Worm (Caenorhabditis elegans) whole organism, early embryonic: ENCODE data around the gene T24H7.2.

Experiments
- B0310.2 ChIP-seq: sonication (generic microtip); optimal IDR thresholded peaks from 2 replicates; lab custom pipeline; 2016; ENCODE audit warnings: mild to moderate bottlenecking, missing genetic modification characterization, missing compliant biosample characterization
- F13C5.2 ChIP-seq: sonication (generic microtip); optimal IDR thresholded peaks from 2 replicates; lab custom pipeline; 2017; ENCODE audit warnings: mild to moderate bottlenecking, missing genetic modification characterization, inconsistent platforms, missing compliant biosample characterization
- aly-1 ChIP-seq: sonication (generic microtip); optimal IDR thresholded peaks from 2 replicates; lab custom pipeline; 2016; ENCODE audit warnings: missing genetic modification characterization, missing compliant biosample characterization
- ama-1 ChIP-seq: fragments of 150-350 bp; optimal IDR thresholded peaks from 2 replicates; lab custom pipeline; 2014
- ceh-13 ChIP-seq: fragments of 200-800 bp; sonication (Bioruptor generic); optimal IDR thresholded peaks from 2 replicates; lab custom pipeline; 2018; ENCODE audit warnings: mild to moderate bottlenecking, missing genetic modification characterization, missing compliant biosample characterization
- ceh-36 ChIP-seq: sonication (generic microtip); optimal IDR thresholded peaks from 2 replicates; lab custom pipeline; 2016; ENCODE audit warnings: missing genetic modification characterization, inconsistent platforms, missing compliant biosample characterization
- ets-7 ChIP-seq: sonication (generic microtip); optimal IDR thresholded peaks from 2 replicates; lab custom pipeline; 2016; ENCODE audit warnings: missing genotype, missing genetic modification characterization, missing compliant biosample characterization
- flt-1 ChIP-seq: fragments of 200-800 bp; sonication (Bioruptor generic); IDR thresholded peaks from 2 replicates; pipeline ENCODE4 v1.3.6; 2022; ENCODE audit warnings: missing genetic modification characterization, missing compliant biosample characterization
- hmbx-1 ChIP-seq: sonication (generic microtip); optimal IDR thresholded peaks from 2 replicates; lab custom pipeline; 2016; ENCODE audit warnings: mild to moderate bottlenecking, missing genetic modification characterization, missing compliant biosample characterization
- hmg-4 ChIP-seq: fragments of 200-800 bp; sonication (Bioruptor generic); optimal IDR thresholded peaks from 2 replicates; lab custom pipeline; 2018; ENCODE audit warnings: mild to moderate bottlenecking, missing genetic modification characterization, missing compliant biosample characterization
- hnd-1 ChIP-seq: sonication (generic microtip); optimal IDR thresholded peaks from 2 replicates; lab custom pipeline; 2016; ENCODE audit warnings: missing genetic modification characterization, missing compliant biosample characterization
- pes-1 ChIP-seq: fragments of 200-800 bp; sonication (Bioruptor generic); IDR thresholded peaks from 2 replicates; pipeline ENCODE4 v1.3.6; 2022; ENCODE audit warnings: missing genetic modification reagents, missing genetic modification characterization, missing compliant biosample characterization
- scrt-1 ChIP-seq: fragments of 200-800 bp; sonication (Bioruptor generic); IDR thresholded peaks from 2 replicates; pipeline ENCODE4 v1.3.6; 2022; ENCODE audit warnings: missing genetic modification characterization, missing compliant biosample characterization
- sea-1 ChIP-seq: fragments of 200-800 bp; sonication (Bioruptor generic); conservative IDR thresholded peaks from 2 replicates; pipeline ENCODE4 v1.3.6; 2022; ENCODE audit warnings: missing genetic modification characterization, missing compliant biosample characterization
- tbx-11 ChIP-seq: fragments of 200-800 bp; sonication (Bioruptor generic); IDR thresholded peaks from 2 replicates; pipeline ENCODE4 v1.3.6; 2022; ENCODE audit warnings: missing genetic modification characterization, missing compliant biosample characterization
- tbx-37 ChIP-seq: fragments of 200-800 bp; sonication (Bioruptor generic); conservative IDR thresholded peaks from 2 replicates; pipeline ENCODE4 v1.3.6; 2022; ENCODE audit warnings: missing genetic modification reagents, missing genetic modification characterization, missing compliant biosample characterization
- tra-4 ChIP-seq: sonication (generic microtip); optimal IDR thresholded peaks from 2 replicates; lab custom pipeline; 2017; ENCODE audit warnings: missing genetic modification characterization, missing compliant biosample characterization

T24H7.2 gene

ce11 chrII:6257220-6257877 is 10.2 kb downstream of the T24H7.2 start:
- no peak for TF ChIP-seq ceh-13 (GFP tag; lab: Kevin White, UChicago)

DNA sequence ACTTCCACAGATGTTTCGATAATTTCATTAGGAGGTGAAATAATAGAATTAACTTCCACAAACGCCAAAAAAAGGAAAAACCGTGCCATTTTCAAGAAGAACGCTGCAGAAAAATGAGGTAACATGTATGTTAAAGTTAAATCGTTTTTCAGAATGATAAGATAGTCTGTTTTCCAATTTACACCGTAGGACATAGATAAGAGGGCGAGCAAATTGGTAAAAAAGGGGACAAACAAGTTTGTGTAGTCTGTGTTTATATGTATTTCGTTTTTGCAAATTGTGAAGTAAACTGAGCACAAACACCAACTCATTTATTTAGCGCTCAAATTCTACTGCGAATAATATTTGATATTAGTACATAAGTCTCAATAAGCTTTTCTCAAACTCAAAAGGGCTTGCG is 12.8 kb downstream of the T24H7.2 start, which contains the start of gene F13H8.11:
F13H8.11 (minus strand) TSS at position 155 of the 400 bp plus-strand sequence.
- TF ChIP-seq B0310.2: no peak
- no peak for TF ChIP-seq ama-1
- no peak for TF ChIP-seq pes-1 (GFP tag; lab: Robert Waterston, UW)
- no peak for TF ChIP-seq sea-1
- TF ChIP-seq F13C5.2 (tag; lab: Kevin White, UChicago): no peak
- no peak for TF ChIP-seq ets-7
- TF ChIP-seq tra-4: no peak
- TF ChIP-seq ceh-36 (tag; lab: Kevin White, UChicago): no peak

DNA sequence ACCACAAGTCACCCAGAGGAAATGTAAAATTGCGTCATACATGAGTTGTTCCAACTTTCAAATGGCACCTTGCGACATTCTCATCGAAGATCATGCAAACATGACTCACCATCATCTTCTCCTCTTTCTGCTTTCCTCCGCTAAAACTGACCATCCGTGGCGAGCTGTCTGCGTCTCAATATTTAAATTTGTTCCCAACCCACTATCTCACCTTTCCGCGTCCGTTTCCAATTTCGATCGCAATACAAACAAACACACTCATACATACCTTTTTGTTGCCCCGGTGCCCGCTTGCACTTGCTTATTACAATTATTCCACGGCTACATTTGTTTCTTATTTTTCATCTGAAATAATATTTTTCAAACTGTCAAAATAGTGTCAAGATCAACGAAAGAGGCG is 13.6 kb downstream of the T24H7.2 start, which contains the start of gene nmgp-1:
nmgp-1 (plus strand) TSS at position 174 of the 400 bp plus-strand sequence.
- no peak for TF ChIP-seq tra-4
- TF ChIP-seq ama-1: no peak
- TF ChIP-seq scrt-1 (GFP tag; lab: Robert Waterston, UW): no peak

ce11 chrII:6262222-6262621 is 15.1 kb downstream of the T24H7.2 start, which contains the start of gene F13H8.12:
Gene F13H8.12 (plus strand): TSS chrII:6262522.
- no peak for TF ChIP-seq ceh-36 (tag; lab: Kevin White, UChicago)
- no peak for TF ChIP-seq tbx-37 (GFP tag; lab: Robert Waterston, UW)
- TF ChIP-seq B0310.2: no peak
- TF ChIP-seq ets-7: no peak
- no peak for TF ChIP-seq sea-1
- TF ChIP-seq flt-1 (GFP tag; lab: Robert Waterston, UW): no peak
- no peak for TF ChIP-seq aly-1 (tag; lab: Kevin White, UChicago)
- TF ChIP-seq hnd-1: no peak
- no peak for TF ChIP-seq hmg-4 (GFP tag; lab: Kevin White, UChicago)
- TF ChIP-seq pes-1 (GFP tag; lab: Robert Waterston, UW): no peak
- TF ChIP-seq ama-1: no peak
- no peak for TF ChIP-seq tbx-11 (GFP tag; lab: Robert Waterston, UW)
- TF ChIP-seq hmbx-1 (tag; lab: Kevin White, UChicago): no peak
- TF ChIP-seq tra-4: no peak
- no peak for TF ChIP-seq ceh-13 (GFP tag; lab: Kevin White, UChicago)
- no peak for TF ChIP-seq F13C5.2 (tag; lab: Kevin White, UChicago)
- TF ChIP-seq scrt-1 (GFP tag; lab: Robert Waterston, UW): no peak

- TF ChIP-seq flt-1 (GFP tag; lab: Robert Waterston, UW): no peak
- TF ChIP-seq tbx-11 (GFP tag; lab: Robert Waterston, UW): no peak
- TF ChIP-seq ceh-36 (tag; lab: Kevin White, UChicago): no peak
- no peak for TF ChIP-seq pes-1 (GFP tag; lab: Robert Waterston, UW)
- no peak for TF ChIP-seq aly-1 (tag; lab: Kevin White, UChicago)
- no peak for TF ChIP-seq ets-7
- no peak for TF ChIP-seq hmg-4 (GFP tag; lab: Kevin White, UChicago)
- no peak for TF ChIP-seq B0310.2
- no peak for TF ChIP-seq sea-1
- TF ChIP-seq ama-1: no peak
- no peak for TF ChIP-seq tra-4
- no peak for TF ChIP-seq hmbx-1 (tag; lab: Kevin White, UChicago)
Measured at ce11 chrII:6263685-6264084, 16.6 kb downstream of the T24H7.2 start, which contains the start of gene F13H8.3. Gene F13H8.3 (plus strand): TSS chrII:6263985.

DNA sequence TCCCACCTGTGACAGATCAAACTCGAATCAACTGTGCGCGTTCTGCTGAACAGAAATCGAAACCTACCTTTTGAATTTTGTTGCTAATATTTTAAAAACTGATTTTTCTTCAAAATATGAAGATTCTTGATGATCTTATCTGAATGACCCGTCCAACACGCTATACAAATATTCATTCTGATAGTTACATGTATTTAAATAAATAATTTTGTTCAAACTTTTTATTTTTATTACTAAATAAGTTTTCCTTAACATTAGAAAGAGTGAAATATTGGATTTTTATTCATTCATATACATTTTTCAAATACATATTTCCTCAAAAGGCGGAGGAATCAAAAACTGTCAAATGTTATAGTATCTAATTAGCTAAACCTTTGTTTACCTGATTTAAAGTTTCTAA is 20.9 kb downstream of the T24H7.2 start, which contains the start of gene F13H8.8:
F13H8.8 (minus strand) TSS at position 101 of the 400 bp plus-strand sequence.
- TF ChIP-seq flt-1 (GFP tag; lab: Robert Waterston, UW) (no peak), hnd-1 (no peak), ets-7 (no peak), tra-4 (no peak), aly-1 (tag; lab: Kevin White, UChicago) (no peak), scrt-1 (GFP tag; lab: Robert Waterston, UW) (no peak), hmg-4 (GFP tag; lab: Kevin White, UChicago) (no peak), hmbx-1 (tag; lab: Kevin White, UChicago) (no peak), ceh-36 (tag; lab: Kevin White, UChicago) (no peak), tbx-37 (GFP tag; lab: Robert Waterston, UW) (no peak), ceh-13 (GFP tag; lab: Kevin White, UChicago) (no peak)

DNA sequence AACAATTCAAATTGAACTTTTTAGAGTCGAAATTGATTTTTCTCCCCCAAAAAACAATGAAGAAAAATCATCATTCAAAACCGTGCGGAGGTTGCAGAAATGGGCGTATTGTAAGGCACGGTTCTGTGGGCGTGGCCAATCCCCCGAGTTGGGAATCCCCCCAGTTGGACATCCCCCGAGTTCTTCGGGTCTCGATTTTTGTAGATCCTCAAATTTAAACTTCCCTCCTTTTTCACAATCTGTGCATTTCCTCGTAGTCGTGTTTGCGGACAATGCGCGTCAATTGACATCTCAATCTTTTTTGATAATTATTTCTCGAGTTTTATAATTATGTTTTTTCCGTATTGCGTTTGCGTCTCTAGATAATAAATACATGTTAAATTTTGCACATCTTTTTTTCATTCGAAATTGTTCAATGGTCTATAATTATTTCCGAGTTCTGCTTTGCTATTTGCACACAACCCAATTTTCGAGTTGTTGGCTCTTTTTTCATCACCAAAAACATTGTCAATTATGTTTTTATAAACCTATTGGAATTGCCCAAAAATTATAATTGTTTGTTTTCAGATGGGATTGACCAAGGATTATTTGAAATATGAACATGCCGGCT is 22.8 kb downstream of the T24H7.2 start, which contains the start of gene F13H8.2:
F13H8.2 (plus strand) TSS at position 560 of the 610 bp plus-strand sequence.
- no peak for TF ChIP-seq ets-7
- TF ChIP-seq tbx-37 (GFP tag; lab: Robert Waterston, UW): peak; percentile 51; the same call in 1 of the 2 replicates
- TF ChIP-seq tbx-11 (GFP tag; lab: Robert Waterston, UW): 0 out of 2 replicates have a peak, but pooled peaks have one; percentile 23
- peak; percentile 73; the same call in 1 of the 2 replicates for TF ChIP-seq scrt-1 (GFP tag; lab: Robert Waterston, UW)
- TF ChIP-seq hmbx-1 (tag; lab: Kevin White, UChicago): no peak
- no peak for TF ChIP-seq aly-1 (tag; lab: Kevin White, UChicago)
- TF ChIP-seq B0310.2: no peak
- TF ChIP-seq flt-1 (GFP tag; lab: Robert Waterston, UW): peak; percentile 23; the same call in 1 of the 2 replicates
- TF ChIP-seq ama-1: no peak
- TF ChIP-seq pes-1 (GFP tag; lab: Robert Waterston, UW): no peak; the same call in 1 of the 2 replicates
- TF ChIP-seq hnd-1: no peak
- TF ChIP-seq ceh-13 (GFP tag; lab: Kevin White, UChicago): no peak
- peak; percentile 28 for TF ChIP-seq F13C5.2 (tag; lab: Kevin White, UChicago)
- no peak for TF ChIP-seq tra-4
- peak; percentile 47 for TF ChIP-seq ceh-36 (tag; lab: Kevin White, UChicago)
- no peak for TF ChIP-seq hmg-4 (GFP tag; lab: Kevin White, UChicago)
- no peak for TF ChIP-seq sea-1
